Worm (Caenorhabditis elegans) whole organism, L1 larva: ENCODE data around the gene F19C6.4.

Experiments
- blmp-1 ChIP-seq: fragments of 150-350 bp; optimal IDR thresholded peaks from 2 replicates; lab custom pipeline; 2014; ENCODE audit warnings: missing biosample characterization, missing genetic modification characterization
- efl-1 ChIP-seq, 4 experiments: fragments of 150-350 bp; optimal IDR thresholded peaks in 3 of 4; peaks in 1 of 4; 1 replicate in 1 of 4; 2 replicates in 3 of 4; lab custom pipeline; 2014; ENCODE audit warnings: missing biosample characterization in 2 of 4, missing genetic modification characterization in 2 of 4, missing genetic modification reagents in 2 of 4
- elt-3 ChIP-seq, 6 experiments: fragments of 150-350 bp in 1 of 6; sonication (generic microtip); optimal IDR thresholded peaks; 2 replicates each; lab custom pipeline; 2017 to 2018; ENCODE audit warnings: missing biosample characterization in 6 of 6, missing genetic modification characterization in 6 of 6, inconsistent platforms in 1 of 6
- fos-1 ChIP-seq: fragments of 150-350 bp; optimal IDR thresholded peaks from 2 replicates; lab custom pipeline; 2014; ENCODE audit warnings: missing biosample characterization, missing genetic modification characterization
- nhr-20 ChIP-seq: sonication (generic microtip); optimal IDR thresholded peaks from 2 replicates; lab custom pipeline; 2016; ENCODE audit warnings: mild to moderate bottlenecking, missing genetic modification characterization, missing compliant biosample characterization
- nhr-71 ChIP-seq: sonication (generic microtip); optimal IDR thresholded peaks from 2 replicates; lab custom pipeline; 2016; ENCODE audit warnings: mild to moderate bottlenecking, missing genetic modification characterization, moderate library complexity, missing compliant biosample characterization
- nhr-77 ChIP-seq: fragments of 150-350 bp; optimal IDR thresholded peaks from 2 replicates; lab custom pipeline; 2014; ENCODE audit warnings: missing biosample characterization, missing genetic modification characterization
- nhr-85 ChIP-seq: sonication (generic microtip); peaks from one replicate; lab custom pipeline; 2016; ENCODE audit warnings: missing genetic modification characterization, inconsistent platforms, missing compliant biosample characterization
- snpc-4 ChIP-seq: fragments of 150-350 bp; optimal IDR thresholded peaks from 2 replicates; lab custom pipeline; 2014; ENCODE audit warnings: missing biosample characterization, missing genetic modification characterization
- unc-130 ChIP-seq: fragments of 150-350 bp; optimal IDR thresholded peaks from 2 replicates; lab custom pipeline; 2017; ENCODE audit warnings: missing biosample characterization, missing genetic modification characterization, inconsistent platforms

F19C6.4 gene

DNA sequence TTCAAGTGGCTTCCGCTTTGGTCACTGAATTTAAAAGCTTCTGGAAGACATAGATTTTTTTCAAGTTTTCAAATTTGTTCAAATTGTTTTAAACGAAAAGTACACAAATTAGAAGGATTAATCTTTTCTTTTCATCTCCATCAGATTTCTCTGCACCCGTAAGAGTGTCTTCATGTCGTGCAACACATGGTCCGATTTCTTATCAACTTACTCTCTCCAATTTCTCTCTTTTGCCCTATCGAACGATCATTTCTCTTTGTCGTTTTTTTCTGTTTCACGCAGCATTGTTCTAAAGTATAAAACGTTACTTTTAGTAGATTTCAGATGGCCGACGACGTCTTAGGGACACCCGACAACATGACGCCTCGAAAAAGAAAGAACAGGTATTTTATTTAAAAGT, 52.5 kb downstream of the F19C6.4 start, which contains the start of gene pssy-1:
Gene pssy-1 (plus strand): TSS at position 318 of the 400 bp plus-strand sequence.
- peak; percentile 11 for TF ChIP-seq unc-130 (tag; lab: Kevin White, UChicago)
- no peak for TF ChIP-seq fos-1 (tag; lab: Kevin White, UChicago)
- TF ChIP-seq nhr-77, result no peak
- no peak for TF ChIP-seq snpc-4 (tag; lab: Kevin White, UChicago)
- peak in 1 of 6 experiments; percentile 26 for TF ChIP-seq elt-3 (tag; optimal IDR thresholded peaks at IDR 0.05; lab: Kevin White, UChicago)
- TF ChIP-seq nhr-71 (tag; lab: Kevin White, UChicago), result peak; percentile 25
- TF ChIP-seq nhr-20 (tag; lab: Kevin White, UChicago), result peak; percentile 50
- peak; percentile 68 for TF ChIP-seq blmp-1 (tag; lab: Kevin White, UChicago)
- peak; percentile 33 for TF ChIP-seq nhr-85 (tag; lab: Kevin White, UChicago)
- TF ChIP-seq efl-1 (optimal IDR thresholded peaks at IDR 0.05; lab: Kevin White, UChicago), result no peak
- peak in 1 of 2 experiments; percentile 38 for TF ChIP-seq efl-1 (GFP tag; optimal IDR thresholded peaks at IDR 0.05 in 1 of 2; lab: Kevin White, UChicago)
- TF ChIP-seq, all 84 proteins: peak for 7
